Fruit fly (Drosophila melanogaster): ENCODE measurements around the gene Or13a.

DNA sequence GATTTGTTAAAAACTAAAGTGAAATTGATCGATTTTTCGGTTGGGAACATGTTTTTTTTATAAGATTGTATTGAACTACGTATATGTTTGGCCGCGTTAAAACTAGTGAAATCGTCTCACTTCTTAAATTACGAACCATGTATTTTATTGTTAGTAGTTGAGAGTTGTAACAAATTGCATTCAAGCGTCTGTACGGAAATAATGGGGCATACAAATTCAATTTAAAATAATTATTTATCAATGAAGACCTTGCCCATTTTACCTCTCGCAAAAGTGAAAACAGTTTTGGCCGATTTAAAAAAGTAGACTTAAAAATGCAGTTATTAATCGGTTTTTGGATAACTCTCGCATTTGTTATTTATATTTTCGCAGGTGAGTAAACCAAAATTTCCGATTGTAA is 34.6 kb downstream of the Or13a start, which contains the start of gene Muc14A:
- TF ChIP-seq OdsH (GFP tag; optimal IDR thresholded peaks at IDR 0.05) (no peak), CG16779 (tag; optimal IDR thresholded peaks at IDR 0.05) (no peak), Blimp-1 (GFP tag; optimal IDR thresholded peaks at IDR 0.05) (no peak), CG6854 (GFP tag; optimal IDR thresholded peaks at IDR 0.05) (no peak), eg (GFP tag; IDR thresholded peaks at IDR 0.05) (no peak), cyc (GFP tag; optimal IDR thresholded peaks at IDR 0.05) (no peak), CG11762 (GFP tag; optimal IDR thresholded peaks at IDR 0.05; ENCODE audit: insufficient read depth) (no peak), CG3919 (GFP tag; optimal IDR thresholded peaks at IDR 0.05) (no peak), CG8319 (GFP tag; optimal IDR thresholded peaks at IDR 0.05) (no peak), CG32006 (GFP tag; optimal IDR thresholded peaks at IDR 0.05) (no peak)
